Fruit fly (Drosophila melanogaster): ENCODE data around the gene CG12105.

The CG12105 gene

DNA sequence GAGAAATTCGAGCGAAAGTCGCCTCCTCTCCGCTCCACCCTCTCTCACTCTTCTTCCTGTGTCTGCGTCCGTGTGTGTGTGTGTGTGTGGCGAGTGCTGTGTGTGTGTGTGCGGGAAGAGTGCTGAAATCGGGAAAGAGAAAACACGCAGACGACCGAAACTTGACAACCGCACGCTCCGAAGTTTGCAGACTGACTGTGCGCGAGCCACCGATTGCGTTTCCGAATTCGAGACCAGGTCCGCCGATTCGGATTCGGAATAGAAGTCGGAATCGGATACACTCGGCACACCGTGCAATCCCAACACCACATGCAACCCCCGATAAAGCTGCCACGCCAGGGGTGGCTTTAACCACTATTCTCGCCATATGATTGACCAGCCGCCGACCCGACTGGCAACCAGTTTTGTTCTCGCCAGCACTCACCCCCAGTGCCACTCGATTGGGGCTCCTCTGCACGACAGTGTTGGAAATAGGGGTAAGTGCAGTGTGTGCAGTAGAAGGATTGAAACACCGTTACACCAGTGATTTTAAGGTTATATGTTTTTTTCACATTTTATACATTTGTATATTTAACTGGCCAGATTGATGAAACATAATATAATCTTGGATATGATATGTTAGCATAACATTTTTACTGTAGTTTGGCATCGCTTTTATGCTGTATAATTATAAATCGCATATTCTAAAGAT is 12.7 kb upstream of the CG12105 start, which contains the start of gene CG13928 (continued):
- peak; percentile 98 for TF ChIP-seq CG13894 (tag; optimal IDR thresholded peaks at IDR 0.05)
- TF ChIP-seq abd-A (tag; optimal IDR thresholded peaks at IDR 0.05): peak; percentile 14
- TF ChIP-seq mld (GFP tag; IDR thresholded peaks at IDR 0.05; ENCODE audit: partially characterized antibody): no peak
- TF ChIP-seq bigmax (GFP tag; optimal IDR thresholded peaks at IDR 0.05): peak; percentile 81
- TF ChIP-seq crp (GFP tag; optimal IDR thresholded peaks at IDR 0.05): peak in 1 of 2 experiments; percentile 37
- peak; percentile 42; the same call in 1 of the 3 replicates for TF ChIP-seq Dbx (GFP tag; IDR thresholded peaks at IDR 0.05)
- peak; percentile 58 for TF ChIP-seq sens (GFP tag)
- TF ChIP-seq vvl (GFP tag; IDR thresholded peaks at IDR 0.05): 0 out of 2 replicates have a peak, but pooled peaks have one; percentile 18
- TF ChIP-seq knrl (GFP tag; IDR thresholded peaks at IDR 0.05; ENCODE audit: partially characterized antibody): 0 out of 3 replicates have a peak, but pooled peaks have one; percentile 11
- TF ChIP-seq NFAT (GFP tag; IDR thresholded peaks at IDR 0.05): 0 out of 2 replicates have a peak, but pooled peaks have one; percentile 36
- TF ChIP-seq ewg (GFP tag; optimal IDR thresholded peaks at IDR 0.05): peak; percentile 89
- TF ChIP-seq CG3995 (GFP tag; optimal IDR thresholded peaks at IDR 0.05): peak; percentile 60
- peak; percentile 3 for TF ChIP-seq bcd (GFP tag; optimal IDR thresholded peaks at IDR 0.05)
- TF ChIP-seq chinmo (GFP tag; IDR thresholded peaks at IDR 0.05; ENCODE audit: partially characterized antibody): peak; percentile 73; the same call in 1 of the 4 replicates
- no peak for TF ChIP-seq CG15073 (GFP tag; optimal IDR thresholded peaks at IDR 0.05)
- TF ChIP-seq Bgb (GFP tag; IDR thresholded peaks at IDR 0.05; ENCODE audit: partially characterized antibody): peak; percentile 69; the same call in 1 of the 2 replicates
- peak; percentile 16 for TF ChIP-seq CG34376 (GFP tag; optimal IDR thresholded peaks at IDR 0.05)
- TF ChIP-seq bab2 (GFP tag; optimal IDR thresholded peaks at IDR 0.05): no peak
- no peak for TF ChIP-seq HLH4C (GFP tag; IDR thresholded peaks at IDR 0.05; ENCODE audit: partially characterized antibody)
- no peak for TF ChIP-seq disco-r (GFP tag; optimal IDR thresholded peaks at IDR 0.05)
- no peak for TF ChIP-seq dati (GFP tag; IDR thresholded peaks at IDR 0.05)
- TF ChIP-seq pzg (GFP tag; optimal IDR thresholded peaks at IDR 0.05): peak; percentile 21
- TF ChIP-seq Gsc (GFP tag; IDR thresholded peaks at IDR 0.05): no peak

DNA sequence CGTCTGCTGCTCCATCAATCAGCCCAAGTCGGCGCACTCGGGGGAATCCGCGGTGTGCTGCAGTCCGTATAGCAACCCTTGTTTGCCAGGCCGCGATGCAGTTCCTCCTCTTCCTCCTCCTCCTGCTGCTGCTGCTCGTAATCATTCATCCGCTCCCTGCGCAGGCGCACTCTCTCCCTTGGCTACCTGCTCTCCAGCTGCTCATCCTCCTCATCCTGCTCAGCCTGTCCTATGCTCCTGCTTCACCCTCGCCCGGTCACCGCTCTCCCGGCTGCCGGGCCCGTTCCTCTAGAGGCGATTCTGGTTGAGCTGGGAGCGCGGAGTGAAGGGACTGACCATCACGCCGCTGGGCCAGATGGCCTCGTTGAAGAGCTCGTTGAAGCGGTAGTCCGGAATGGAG is 11.3 kb upstream of the CG12105 start:
- TF ChIP-seq org-1 (GFP tag; optimal IDR thresholded peaks at IDR 0.05) (no peak), Bdp1 (GFP tag; optimal IDR thresholded peaks at IDR 0.05) (no peak), Nf-YB (GFP tag; optimal IDR thresholded peaks at IDR 0.05) (no peak), Trl (optimal IDR thresholded peaks at IDR 0.05) (peak; percentile 15 to 38), Trl (GFP tag; optimal IDR thresholded peaks at IDR 0.05) (no peak), CG4404 (GFP tag; IDR thresholded peaks at IDR 0.05) (no peak), Deaf1 (tag; optimal IDR thresholded peaks at IDR 0.05) (peak; percentile 31), CG15601 (tag; optimal IDR thresholded peaks at IDR 0.05) (no peak), Sox102F (GFP tag; optimal IDR thresholded peaks at IDR 0.05) (no peak), CG3407 (GFP tag; optimal IDR thresholded peaks at IDR 0.05) (no peak), Lim3 (GFP tag; IDR thresholded peaks at IDR 0.05) (no peak), CG18599 (GFP tag; optimal IDR thresholded peaks at IDR 0.05) (no peak), CG8290 (GFP tag; optimal IDR thresholded peaks at IDR 0.05) (no peak), CG8290 (tag; optimal IDR thresholded peaks at IDR 0.05) (no peak), zfh2 (GFP tag; optimal IDR thresholded peaks at IDR 0.05) (no peak), CG5245 (GFP tag; optimal IDR thresholded peaks at IDR 0.05) (no peak), Dad (GFP tag; optimal IDR thresholded peaks at IDR 0.05) (no peak), chinmo (GFP tag; IDR thresholded peaks at IDR 0.05; ENCODE audit: partially characterized antibody) (0 out of 4 replicates have a peak, but pooled peaks have one; percentile 42), fd96Cb (tag; optimal IDR thresholded peaks at IDR 0.05) (no peak), CG32772 (GFP tag; IDR thresholded peaks at IDR 0.05) (no peak), CG7556 (GFP tag; optimal IDR thresholded peaks at IDR 0.05) (no peak), CG7928 (GFP tag; optimal IDR thresholded peaks at IDR 0.05) (no peak), Kr (GFP tag; optimal IDR thresholded peaks at IDR 0.05) (no peak), Neu2 (GFP tag; optimal IDR thresholded peaks at IDR 0.05; ENCODE audit: borderline replicate concordance) (no peak), CG31224 (GFP tag; IDR thresholded peaks at IDR 0.05) (peak; percentile 48; the same call in 1 of the 2 replicates), CG17385 (GFP tag; optimal IDR thresholded peaks at IDR 0.05) (no peak), kah (GFP tag; optimal IDR thresholded peaks at IDR 0.05) (no peak), CG34422 (GFP tag; IDR thresholded peaks at IDR 0.05) (no peak)
